Fruit fly (Drosophila melanogaster) whole organism, prepupa: ENCODE measurements around the gene CG17233.

ENCODE experiments used
- Blimp-1 ChIP-seq: fragments of 200-800 bp; sonication (Bioruptor generic); optimal IDR thresholded peaks from 3 replicates; lab custom pipeline; 2017; ENCODE audit warnings: missing biosample characterization, missing genetic modification characterization, mild to moderate bottlenecking, moderate library complexity, missing genetic modification reagents
- CG10631 ChIP-seq: fragments of 200-800 bp; sonication (Bioruptor generic); optimal IDR thresholded peaks from 2 replicates; lab custom pipeline; 2016; ENCODE audit warnings: missing biosample characterization, missing genetic modification characterization
- CG10669 ChIP-seq: fragments of 200-800 bp; sonication (Bioruptor generic); optimal IDR thresholded peaks from 3 replicates; lab custom pipeline; 2018; ENCODE audit warnings: missing biosample characterization, mild to moderate bottlenecking, missing genetic modification characterization, moderate library complexity
- CG11762 ChIP-seq: fragments of 200-800 bp; sonication (Bioruptor generic); optimal IDR thresholded peaks from 3 replicates; lab custom pipeline; 2016; ENCODE audit warnings: missing biosample characterization, missing genetic modification characterization; ENCODE audit not compliant: insufficient read depth
- CG16779 ChIP-seq: fragments of 200-800 bp; sonication (Bioruptor generic); optimal IDR thresholded peaks from 3 replicates; lab custom pipeline; 2017; ENCODE audit warnings: missing biosample characterization, mild to moderate bottlenecking, missing genetic modification characterization
- CG3032 ChIP-seq: fragments of 200-800 bp; optimal IDR thresholded peaks from 2 replicates; lab custom pipeline; 2019; ENCODE audit warnings: missing biosample characterization, mild to moderate bottlenecking, missing genetic modification characterization, moderate library complexity
- CG31627 ChIP-seq: fragments of 200-800 bp; sonication (Bioruptor generic); optimal IDR thresholded peaks from 3 replicates; lab custom pipeline; 2016; ENCODE audit warnings: missing biosample characterization, missing genetic modification characterization
- CG32006 ChIP-seq: fragments of 200-800 bp; sonication (Bioruptor generic); optimal IDR thresholded peaks from 3 replicates; lab custom pipeline; 2017; ENCODE audit warnings: missing biosample characterization, mild to moderate bottlenecking, missing genetic modification characterization
- CG34406 ChIP-seq: fragments of 200-800 bp; sonication (Bioruptor generic); optimal IDR thresholded peaks from 3 replicates; lab custom pipeline; 2016; ENCODE audit warnings: missing biosample characterization, missing genetic modification characterization
- CG4318 ChIP-seq: fragments of 200-800 bp; sonication (Bioruptor generic); optimal IDR thresholded peaks from 3 replicates; lab custom pipeline; 2017; ENCODE audit warnings: missing biosample characterization, mild to moderate bottlenecking, missing genetic modification characterization
- CG6163 ChIP-seq: fragments of 200-800 bp; sonication (Bioruptor generic); IDR thresholded peaks from 3 replicates; pipeline ENCODE4 v1.3.6; 2022; ENCODE audit warnings: missing biosample characterization, missing genetic modification characterization
- CG6276 ChIP-seq: fragments of 200-800 bp; sonication (Bioruptor generic); optimal IDR thresholded peaks from 2 replicates; lab custom pipeline; 2017; ENCODE audit warnings: missing biosample characterization, mild to moderate bottlenecking, missing genetic modification characterization
- CG6854 ChIP-seq: fragments of 200-800 bp; sonication (Bioruptor generic); optimal IDR thresholded peaks from 2 replicates; lab custom pipeline; 2017; ENCODE audit warnings: missing biosample characterization, mild to moderate bottlenecking, missing genetic modification characterization
- CG7368 ChIP-seq: fragments of 200-800 bp; sonication (Bioruptor generic); optimal IDR thresholded peaks from 3 replicates; lab custom pipeline; 2016; ENCODE audit warnings: missing biosample characterization, missing genetic modification characterization
- CG8119 ChIP-seq: fragments of 200-800 bp; sonication (Bioruptor generic); IDR thresholded peaks from 3 replicates; pipeline ENCODE4 v1.3.6; 2022; ENCODE audit warnings: missing biosample characterization, missing genetic modification characterization
- CG8319 ChIP-seq: fragments of 200-800 bp; sonication (Bioruptor generic); optimal IDR thresholded peaks from 3 replicates; lab custom pipeline; 2016; ENCODE audit warnings: missing biosample characterization, missing genetic modification characterization
- CG9139 ChIP-seq: fragments of 200-800 bp; sonication (Bioruptor generic); optimal IDR thresholded peaks from 3 replicates; lab custom pipeline; 2017; ENCODE audit warnings: missing biosample characterization, mild to moderate bottlenecking, missing genetic modification characterization
- Eip75B ChIP-seq: fragments of 200-800 bp; sonication (Bioruptor generic); optimal IDR thresholded peaks from 3 replicates; lab custom pipeline; 2016; ENCODE audit warnings: missing biosample characterization, missing genetic modification characterization
- Eip78C ChIP-seq: fragments of 200-800 bp; sonication (Bioruptor generic); peaks from one replicate; lab custom pipeline; 2016; ENCODE audit warnings: missing biosample characterization, missing genetic modification characterization
- Eip93F ChIP-seq: fragments of 200-800 bp; sonication (Bioruptor generic); optimal IDR thresholded peaks from 2 replicates; lab custom pipeline; 2016; ENCODE audit warnings: missing biosample characterization, mild to moderate bottlenecking, missing genetic modification characterization
- Ets21C ChIP-seq: fragments of 200-800 bp; sonication (Bioruptor generic); optimal IDR thresholded peaks from 3 replicates; lab custom pipeline; 2016; ENCODE audit warnings: missing biosample characterization, missing genetic modification characterization
- Ets96B ChIP-seq: fragments of 200-800 bp; optimal IDR thresholded peaks from 2 replicates; lab custom pipeline; 2019; ENCODE audit warnings: missing biosample characterization, mild to moderate bottlenecking, missing genetic modification characterization, moderate library complexity
- Hr38 ChIP-seq: sonication (Bioruptor generic); optimal IDR thresholded peaks from 2 replicates; lab custom pipeline; 2016; ENCODE audit warnings: missing biosample characterization, missing genetic modification characterization
- Hr39 ChIP-seq: fragments of 200-800 bp; sonication (Bioruptor generic); optimal IDR thresholded peaks from 2 replicates; lab custom pipeline; 2016; ENCODE audit warnings: missing biosample characterization, missing genetic modification characterization
- Hr4 ChIP-seq: fragments of 200-800 bp; sonication (Bioruptor generic); optimal IDR thresholded peaks from 3 replicates; lab custom pipeline; 2016; ENCODE audit warnings: missing biosample characterization, missing genetic modification characterization
- Lpt ChIP-seq: fragments of 200-800 bp; sonication (Bioruptor generic); optimal IDR thresholded peaks from 3 replicates; lab custom pipeline; 2016; ENCODE audit warnings: missing biosample characterization, missing genetic modification characterization
- Met ChIP-seq: fragments of 200-800 bp; sonication (Bioruptor generic); optimal IDR thresholded peaks from 3 replicates; lab custom pipeline; 2016; ENCODE audit warnings: missing biosample characterization, missing genetic modification characterization
- Smox ChIP-seq: fragments of 200-800 bp; sonication (Bioruptor generic); optimal IDR thresholded peaks from 3 replicates; lab custom pipeline; 2016; ENCODE audit warnings: missing biosample characterization, missing genetic modification characterization
- Sox102F ChIP-seq: fragments of 200-800 bp; sonication (Bioruptor generic); optimal IDR thresholded peaks from 2 replicates; lab custom pipeline; 2016; ENCODE audit warnings: missing biosample characterization, mild to moderate bottlenecking, missing genetic modification characterization
- Sox14 ChIP-seq: fragments of 200-800 bp; sonication (Bioruptor generic); optimal IDR thresholded peaks from 3 replicates; lab custom pipeline; 2016; ENCODE audit warnings: missing biosample characterization, missing genetic modification characterization
- Sox15 ChIP-seq: fragments of 200-800 bp; sonication (Bioruptor generic); optimal IDR thresholded peaks from 3 replicates; lab custom pipeline; 2016; ENCODE audit warnings: missing biosample characterization, missing genetic modification characterization
- achi ChIP-seq: fragments of 200-800 bp; sonication (Bioruptor generic); optimal IDR thresholded peaks from 3 replicates; lab custom pipeline; 2016; ENCODE audit warnings: missing biosample characterization, missing genetic modification characterization
- cyc ChIP-seq: fragments of 200-800 bp; sonication (Bioruptor generic); optimal IDR thresholded peaks from 3 replicates; lab custom pipeline; 2016; ENCODE audit warnings: missing biosample characterization, missing genetic modification characterization
- dac ChIP-seq: fragments of 200-800 bp; sonication (Bioruptor generic); optimal IDR thresholded peaks from 2 replicates; lab custom pipeline; 2017; ENCODE audit warnings: missing biosample characterization, mild to moderate bottlenecking, missing genetic modification characterization
- dsx ChIP-seq: fragments of 200-800 bp; optimal IDR thresholded peaks from 3 replicates; lab custom pipeline; 2019; ENCODE audit warnings: missing biosample characterization, mild to moderate bottlenecking, missing genetic modification characterization, moderate library complexity; ENCODE audit not compliant: poor library complexity, severe bottlenecking
- esn ChIP-seq: fragments of 200-800 bp; sonication (Bioruptor generic); optimal IDR thresholded peaks from 2 replicates; lab custom pipeline; 2016; ENCODE audit warnings: missing biosample characterization, mild to moderate bottlenecking, missing genetic modification characterization, moderate library complexity
- fkh ChIP-seq: fragments of 200-800 bp; sonication (Bioruptor generic); optimal IDR thresholded peaks from 3 replicates; lab custom pipeline; 2017; ENCODE audit warnings: missing biosample characterization, mild to moderate bottlenecking, missing genetic modification characterization, moderate library complexity
- lz ChIP-seq: fragments of 200-800 bp; sonication (Bioruptor generic); optimal IDR thresholded peaks from 3 replicates; lab custom pipeline; 2016; ENCODE audit warnings: missing biosample characterization, missing genetic modification characterization
- net ChIP-seq: fragments of 200-800 bp; sonication (Bioruptor generic); optimal IDR thresholded peaks from 3 replicates; lab custom pipeline; 2016; ENCODE audit warnings: missing biosample characterization, missing genetic modification characterization
- salr ChIP-seq, 2 experiments: fragments of 200-800 bp; sonication (Bioruptor generic); optimal IDR thresholded peaks; 3 replicates each; lab custom pipeline; 2016 to 2018; ENCODE audit warnings: missing biosample characterization in 2 of 2, missing genetic modification characterization in 2 of 2, mild to moderate bottlenecking in 1 of 2
- ss ChIP-seq, 2 experiments: fragments of 200-800 bp; sonication (Bioruptor generic); optimal IDR thresholded peaks; 2 replicates in 1 of 2; 3 replicates in 1 of 2; lab custom pipeline; 2017 to 2018; ENCODE audit warnings: mild to moderate bottlenecking in 2 of 2, missing biosample characterization in 2 of 2, missing genetic modification characterization in 2 of 2, moderate library complexity in 1 of 2
- svp ChIP-seq: fragments of 200-800 bp; sonication (Bioruptor generic); peaks from one replicate; lab custom pipeline; 2016; ENCODE audit warnings: missing biosample characterization, missing genetic modification characterization
- topi ChIP-seq: fragments of 200-800 bp; sonication (Bioruptor generic); optimal IDR thresholded peaks from 3 replicates; lab custom pipeline; 2016; ENCODE audit warnings: missing biosample characterization, missing genetic modification characterization
- vri ChIP-seq: fragments of 200-800 bp; sonication (Bioruptor generic); optimal IDR thresholded peaks from 3 replicates; lab custom pipeline; 2016; ENCODE audit warnings: missing biosample characterization, mild to moderate bottlenecking, missing genetic modification characterization

Gene CG17233

dm6 chr3L:20194731-20195130 is 47.0 kb downstream of the CG17233 start (continued):
- TF ChIP-seq Hr38 (no peak), CG10669 (GFP tag; lab: Kevin White, UChicago) (peak; percentile 43), Met (GFP tag; lab: Kevin White, UChicago) (peak; percentile 80), fkh (no peak), svp (GFP tag; lab: Kevin White, UChicago) (no peak), cyc (peak; percentile 76), Eip93F (GFP tag; lab: Kevin White, UChicago) (no peak), Sox14 (peak; percentile 74), CG7368 (GFP tag; lab: Kevin White, UChicago) (peak; percentile 49), CG31627 (peak; percentile 82), esn (GFP tag; lab: Kevin White, UChicago) (peak; percentile 76), CG8319 (peak; percentile 20), CG6163 (GFP tag; lab: Robert Waterston, UW) (peak; percentile 67), CG9139 (GFP tag; lab: Kevin White, UChicago) (peak; percentile 16), CG34406 (GFP tag; lab: Kevin White, UChicago) (peak; percentile 44), Ets21C (GFP tag; lab: Kevin White, UChicago) (peak; percentile 54), CG4318 (GFP tag; lab: Kevin White, UChicago) (no peak), Eip78C (GFP tag; lab: Kevin White, UChicago) (peak; percentile 87), CG8119 (GFP tag; lab: Robert Waterston, UW) (peak; percentile 57), Blimp-1 (GFP tag; lab: Kevin White, UChicago) (peak; percentile 19), Hr4 (GFP tag; lab: Kevin White, UChicago) (peak; percentile 46), CG11762 (GFP tag; lab: Kevin White, UChicago) (peak; percentile 20), Eip75B (GFP tag; lab: Kevin White, UChicago) (peak; percentile 51), dac (GFP tag; lab: Kevin White, UChicago) (no peak), Sox15 (GFP tag; lab: Kevin White, UChicago) (peak; percentile 25), CG6854 (peak; percentile 28), Ets96B (tag; lab: Kevin White, UChicago) (peak; percentile 61), ss (GFP tag; optimal IDR thresholded peaks at IDR 0.05; lab: Kevin White, UChicago) (peak; percentile 23 to 34), CG6276 (GFP tag; lab: Kevin White, UChicago) (peak; percentile 36), lz (GFP tag; lab: Kevin White, UChicago) (peak; percentile 79), CG16779 (no peak)

DNA sequence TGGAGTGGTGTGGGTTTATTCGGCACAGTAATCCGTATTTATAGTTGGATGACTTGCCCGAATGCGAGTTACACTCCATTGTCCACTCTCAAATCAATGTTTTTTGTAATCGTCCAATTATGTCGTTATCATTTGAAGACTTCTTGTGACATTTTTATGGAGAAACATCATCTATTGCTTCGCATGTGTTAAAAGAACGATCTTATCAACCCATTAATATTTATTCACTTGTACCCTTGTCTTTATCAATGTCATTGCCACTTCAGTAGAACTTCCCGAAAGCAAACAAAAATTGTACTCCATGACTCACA is 48.0 kb downstream of the CG17233 start:
- no peak for TF ChIP-seq CG9139 (GFP tag; lab: Kevin White, UChicago)
- no peak for TF ChIP-seq CG10631 (GFP tag; lab: Kevin White, UChicago)
- TF ChIP-seq lz (GFP tag; lab: Kevin White, UChicago): no peak
- no peak for TF ChIP-seq Lpt (GFP tag; lab: Kevin White, UChicago)
- no peak for TF ChIP-seq Smox (GFP tag; lab: Kevin White, UChicago)
- TF ChIP-seq CG3032 (tag; lab: Kevin White, UChicago): no peak
- no peak for TF ChIP-seq fkh
- TF ChIP-seq Ets21C (GFP tag; lab: Kevin White, UChicago): no peak
- no peak for TF ChIP-seq net (GFP tag; lab: Kevin White, UChicago)

dm6 chr3L:20192872-20193747 is 48.6 kb downstream of the CG17233 start:
- peak; percentile 17 for TF ChIP-seq Hr39 (GFP tag; lab: Kevin White, UChicago)
- no peak for TF ChIP-seq CG11762 (GFP tag; lab: Kevin White, UChicago)
- no peak for TF ChIP-seq salr (GFP tag; optimal IDR thresholded peaks at IDR 0.05; lab: Kevin White, UChicago)
- TF ChIP-seq Eip78C (GFP tag; lab: Kevin White, UChicago): peak; percentile 77
- TF ChIP-seq svp (GFP tag; lab: Kevin White, UChicago): peak; percentile 78
- no peak for TF ChIP-seq Eip75B (GFP tag; lab: Kevin White, UChicago)
- TF ChIP-seq CG31627: peak; percentile 40
- TF ChIP-seq vri (GFP tag; lab: Kevin White, UChicago): peak; percentile 19
- TF ChIP-seq lz (GFP tag; lab: Kevin White, UChicago): peak; percentile 8
- TF ChIP-seq Ets96B (tag; lab: Kevin White, UChicago): peak; percentile 5
- peak; percentile 31 for TF ChIP-seq Hr4 (GFP tag; lab: Kevin White, UChicago)
- no peak for TF ChIP-seq CG6854
- peak; percentile 50 for TF ChIP-seq esn (GFP tag; lab: Kevin White, UChicago)
- peak; percentile 40 for TF ChIP-seq Met (GFP tag; lab: Kevin White, UChicago)
- no peak for TF ChIP-seq CG7368 (GFP tag; lab: Kevin White, UChicago)
- peak; percentile 37 for TF ChIP-seq cyc
- no peak for TF ChIP-seq dsx (GFP tag; lab: Kevin White, UChicago)
- TF ChIP-seq Smox (GFP tag; lab: Kevin White, UChicago): peak; percentile 47
- TF ChIP-seq CG32006: peak; percentile 27
- peak; percentile 31 for TF ChIP-seq CG10631 (GFP tag; lab: Kevin White, UChicago)
- peak; percentile 1 for TF ChIP-seq Lpt (GFP tag; lab: Kevin White, UChicago)
- peak; percentile 21 for TF ChIP-seq Sox102F (GFP tag; lab: Kevin White, UChicago)
- peak; percentile 9 for TF ChIP-seq topi
- peak; percentile 10 for TF ChIP-seq achi (GFP tag; lab: Kevin White, UChicago)
